Worm (Caenorhabditis elegans): Measurements from ENCODE around the gene C07G1.15.

The C07G1.15 gene

ce11 chrIV:8148494-8148893 is 21.3 kb upstream of the C07G1.15 start, which contains the start of gene pmk-1:
Gene pmk-1, plus strand, starts transcription at chrIV:8148794.
- TF ChIP-seq fkh-10 (GFP tag; optimal IDR thresholded peaks at IDR 0.05) (no peak), daf-8 (GFP tag; IDR thresholded peaks at IDR 0.05) (no peak), F44E2.7 (GFP tag; IDR thresholded peaks at IDR 0.05) (no peak), egl-43 (GFP tag; IDR thresholded peaks at IDR 0.05) (no peak), sdz-12 (GFP tag; optimal IDR thresholded peaks at IDR 0.05) (no peak), Y48G9A.11 (GFP tag; IDR thresholded peaks at IDR 0.05) (no peak), lir-3 (tag; optimal IDR thresholded peaks at IDR 0.05) (no peak), Y105C5A.15 (GFP tag; IDR thresholded peaks at IDR 0.05) (no peak), ctbp-1 (GFP tag; IDR thresholded peaks at IDR 0.05) (no peak)

ce11 chrIV:8151721-8152120 is 18.1 kb upstream of the C07G1.15 start:
- TF ChIP-seq ztf-11 (tag; optimal IDR thresholded peaks at IDR 0.05), result no peak
- peak; percentile 94 for TF ChIP-seq dve-1 (tag; optimal IDR thresholded peaks at IDR 0.05; ENCODE audit: insufficient read depth)
- peak; percentile 72 for TF ChIP-seq nhr-28 (tag; optimal IDR thresholded peaks at IDR 0.05)
- no peak for TF ChIP-seq Y48G9A.11 (GFP tag; IDR thresholded peaks at IDR 0.05)
- no peak for TF ChIP-seq ctbp-1 (GFP tag; IDR thresholded peaks at IDR 0.05)
- peak; percentile 88 for TF ChIP-seq dmd-6 (GFP tag; IDR thresholded peaks at IDR 0.05)
- no peak for TF ChIP-seq daf-12 (tag; optimal IDR thresholded peaks at IDR 0.05)
- peak; percentile 28 for TF ChIP-seq mes-2 (tag; optimal IDR thresholded peaks at IDR 0.05; ENCODE audit: poor library complexity, severe bottlenecking)
- no peak for TF ChIP-seq nhr-6 (tag; optimal IDR thresholded peaks at IDR 0.05)
- TF ChIP-seq nhr-237 (tag; optimal IDR thresholded peaks at IDR 0.05), result no peak
- peak; percentile 72 for TF ChIP-seq pqm-1 (tag; optimal IDR thresholded peaks at IDR 0.05)
- TF ChIP-seq daf-16 (GFP tag; optimal IDR thresholded peaks at IDR 0.05), result peak in 1 of 2 experiments; percentile 41
- peak; percentile 93 for TF ChIP-seq daf-16 (tag; optimal IDR thresholded peaks at IDR 0.05)
- TF ChIP-seq F37D6.2 (tag; optimal IDR thresholded peaks at IDR 0.05), result no peak
- TF ChIP-seq dmd-9 (GFP tag; IDR thresholded peaks at IDR 0.05), result no peak
- no peak for TF ChIP-seq ceh-44 (GFP tag; IDR thresholded peaks at IDR 0.05)
- TF ChIP-seq ZK546.5 (tag; optimal IDR thresholded peaks at IDR 0.05), result no peak
- no peak for TF ChIP-seq ceh-28 (tag; optimal IDR thresholded peaks at IDR 0.05)
- no peak for TF ChIP-seq lir-3 (tag; optimal IDR thresholded peaks at IDR 0.05)
- no peak for TF ChIP-seq lin-39 (tag; optimal IDR thresholded peaks at IDR 0.05)
- peak; percentile 88 for TF ChIP-seq ceh-20 (GFP tag; IDR thresholded peaks at IDR 0.05)
- peak; percentile 99 for TF ChIP-seq php-3 (GFP tag; IDR thresholded peaks at IDR 0.05)
- TF ChIP-seq sdz-12 (GFP tag; optimal IDR thresholded peaks at IDR 0.05), result no peak
- no peak for TF ChIP-seq attf-4 (tag; optimal IDR thresholded peaks at IDR 0.05)
- TF ChIP-seq hlh-11 (tag; optimal IDR thresholded peaks at IDR 0.05), result peak; percentile 82
- TF ChIP-seq arid-1 (GFP tag; conservative IDR thresholded peaks at IDR 0.05), result no peak
- no peak for TF ChIP-seq nhr-11 (tag; optimal IDR thresholded peaks at IDR 0.05)
- no peak for TF ChIP-seq nhr-42 (GFP tag; IDR thresholded peaks at IDR 0.05)
- no peak for TF ChIP-seq daf-8 (GFP tag; IDR thresholded peaks at IDR 0.05)
- peak in 1 of 2 experiments; percentile 33 for TF ChIP-seq lsy-2 (tag; optimal IDR thresholded peaks at IDR 0.05)
- TF ChIP-seq nhr-111 (GFP tag; optimal IDR thresholded peaks at IDR 0.05), result no peak
- no peak for TF ChIP-seq zfp-3 (GFP tag; conservative IDR thresholded peaks at IDR 0.05)
- TF ChIP-seq dpl-1 (GFP tag; optimal IDR thresholded peaks at IDR 0.05), result no peak
- no peak for TF ChIP-seq hmg-1.1 (GFP tag; IDR thresholded peaks at IDR 0.05)
- no peak for TF ChIP-seq zip-11 (GFP tag; IDR thresholded peaks at IDR 0.05)
- TF ChIP-seq egl-43 (GFP tag; IDR thresholded peaks at IDR 0.05), result no peak
- TF ChIP-seq ceh-62 (tag; optimal IDR thresholded peaks at IDR 0.05), result no peak
- no peak for TF ChIP-seq ceh-82 (tag; optimal IDR thresholded peaks at IDR 0.05)
- TF ChIP-seq unc-62 (GFP tag; optimal IDR thresholded peaks at IDR 0.05 in 1 of 2), result no peak
- no peak for TF ChIP-seq unc-62 (tag; optimal IDR thresholded peaks at IDR 0.05)
- no peak for TF ChIP-seq lim-7 (GFP tag; IDR thresholded peaks at IDR 0.05)
- no peak for TF ChIP-seq T26A8.4 (GFP tag; IDR thresholded peaks at IDR 0.05)
- TF ChIP-seq fkh-10 (GFP tag; optimal IDR thresholded peaks at IDR 0.05), result no peak
- no peak for TF ChIP-seq aly-2 (tag; optimal IDR thresholded peaks at IDR 0.05)
- TF ChIP-seq duxl-1 (tag; optimal IDR thresholded peaks at IDR 0.05; ENCODE audit: poor library complexity), result no peak
- TF ChIP-seq nhr-76 (tag; optimal IDR thresholded peaks at IDR 0.05), result no peak
- no peak for TF ChIP-seq gei-8 (GFP tag; optimal IDR thresholded peaks at IDR 0.05)
- TF ChIP-seq mep-1 (tag; optimal IDR thresholded peaks at IDR 0.05), result peak; percentile 40

Measured in whole organism, L4 larva.